Fruit fly (Drosophila melanogaster): ENCODE results near the gene CG16888.

DNA sequence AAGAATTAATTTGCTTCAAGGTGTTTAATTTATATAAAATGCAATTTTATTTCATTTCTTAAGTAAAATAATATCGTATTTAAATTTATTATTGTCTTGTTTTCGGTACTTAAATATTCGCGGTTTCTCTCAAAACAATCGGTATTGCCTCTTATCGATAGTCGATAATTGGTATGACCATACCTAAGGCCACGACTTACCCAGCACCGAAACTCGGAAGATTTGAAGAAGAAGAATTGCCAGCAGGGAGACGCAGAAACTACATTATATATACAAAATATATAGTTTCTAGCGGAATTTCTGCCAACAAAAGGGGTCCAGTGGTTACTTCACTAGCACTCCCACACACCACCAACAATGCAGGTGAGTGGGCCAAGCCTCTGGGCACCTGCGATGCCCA is 42.2 kb downstream of the CG16888 start:
- TF ChIP-seq CTCF (optimal IDR thresholded peaks at IDR 0.05) (no peak), CG8478 (optimal IDR thresholded peaks at IDR 0.05) (no peak)
